Worm (Caenorhabditis elegans) whole organism, midembryonic: ENCODE measurements around the gene T08G2.2.

Experiments used
- T22C8.4 ChIP-seq: fragments of 200-800 bp; sonication (Bioruptor generic); IDR thresholded peaks from 2 replicates; pipeline ENCODE4 v1.3.6; 2022; ENCODE audit warnings: missing genetic modification characterization, missing compliant biosample characterization
- cog-1 ChIP-seq: sonication (generic microtip); optimal IDR thresholded peaks from 2 replicates; lab custom pipeline; 2016; ENCODE audit warnings: missing genetic modification characterization, missing compliant biosample characterization
- flt-1 ChIP-seq: fragments of 200-800 bp; sonication (Bioruptor generic); IDR thresholded peaks from 2 replicates; pipeline ENCODE4 v1.3.6; 2022; ENCODE audit warnings: missing genetic modification characterization, missing compliant biosample characterization
- klf-2 ChIP-seq: fragments of 200-800 bp; sonication (Bioruptor generic); conservative IDR thresholded peaks from 2 replicates; pipeline ENCODE4 v1.3.6; 2022; ENCODE audit warnings: missing genetic modification reagents, missing genetic modification characterization, missing compliant biosample characterization
- med-1 ChIP-seq: sonication (generic microtip); optimal IDR thresholded peaks from 2 replicates; lab custom pipeline; 2017; ENCODE audit warnings: missing genetic modification characterization, mild to moderate bottlenecking, missing compliant biosample characterization, antibody characterized with exemption, missing genetic modification reagents; ENCODE audit not compliant: insufficient read depth
- ref-1 ChIP-seq: fragments of 200-800 bp; sonication (Bioruptor generic); conservative IDR thresholded peaks from 2 replicates; pipeline ENCODE4 v1.3.6; 2022; ENCODE audit warnings: missing genetic modification reagents, missing genetic modification characterization, missing compliant biosample characterization
- tab-1 ChIP-seq: fragments of 200-800 bp; sonication (Bioruptor generic); IDR thresholded peaks from 2 replicates; pipeline ENCODE4 v1.3.6; 2022; ENCODE audit warnings: missing genetic modification characterization, missing compliant biosample characterization
- ztf-23 ChIP-seq: fragments of 200-800 bp; sonication (Bioruptor generic); IDR thresholded peaks from 2 replicates; pipeline ENCODE4 v1.3.6; 2022; ENCODE audit warnings: missing genetic modification reagents, missing genetic modification characterization, missing compliant biosample characterization
- ztf-29 ChIP-seq: fragments of 200-800 bp; sonication (Bioruptor generic); IDR thresholded peaks from 2 replicates; pipeline ENCODE4 v1.3.6; 2022; ENCODE audit warnings: missing genetic modification reagents, missing genetic modification characterization, missing compliant biosample characterization

T08G2.2 gene

DNA sequence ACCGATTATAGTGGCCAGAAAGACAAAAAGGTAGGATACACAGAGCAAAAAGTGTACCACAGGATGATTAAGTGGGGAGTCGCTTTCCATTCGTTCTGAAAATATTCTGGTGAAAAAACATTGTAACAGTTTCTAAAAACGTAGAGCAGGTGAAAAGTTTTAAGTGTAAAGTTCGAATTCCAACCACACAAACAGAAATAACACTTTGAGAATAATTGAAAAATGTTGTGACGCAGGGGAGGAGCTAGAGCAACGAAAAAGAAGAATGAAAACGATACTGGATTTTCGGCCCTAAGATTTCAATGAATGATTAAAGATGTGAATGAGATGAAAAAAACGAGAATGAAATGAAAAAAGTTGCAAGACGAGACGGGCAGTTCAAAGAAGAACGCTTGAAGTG, 51.3 kb downstream of the T08G2.2 start, which contains the start of gene npr-21:
Gene npr-21, minus strand, starts transcription at position 101 of the 400 bp plus-strand sequence.
- TF ChIP-seq tab-1 (no peak), flt-1 (GFP tag; lab: Robert Waterston, UW) (no peak), klf-2 (no peak), T22C8.4 (GFP tag; lab: Robert Waterston, UW) (no peak), ztf-23 (GFP tag; lab: Robert Waterston, UW) (no peak), ref-1 (GFP tag; lab: Robert Waterston, UW) (no peak), med-1 (GFP tag; lab: Kevin White, UChicago) (no peak), ztf-29 (GFP tag; lab: Robert Waterston, UW) (no peak), cog-1 (tag; lab: Kevin White, UChicago) (no peak)

ce11 chrX:17157089-17157488, 52.1 kb downstream of the T08G2.2 start:
- no peak for TF ChIP-seq T22C8.4 (GFP tag; lab: Robert Waterston, UW)
- TF ChIP-seq ztf-29 (GFP tag; lab: Robert Waterston, UW) = no peak
- TF ChIP-seq ztf-23 (GFP tag; lab: Robert Waterston, UW) = no peak
- no peak for TF ChIP-seq tab-1
